Fruit fly (Drosophila melanogaster) whole organism, embryonic: ENCODE data around the gene Pif1B.

ENCODE experiments used
- Blimp-1 ChIP-seq: fragments of 200-800 bp; sonication (Bioruptor generic); optimal IDR thresholded peaks from 3 replicates; lab custom pipeline; 2018; ENCODE audit warnings: missing biosample characterization, missing genetic modification characterization, mild to moderate bottlenecking, moderate library complexity, missing genetic modification reagents
- CG10267 ChIP-seq: fragments of 200-800 bp; sonication (Bioruptor generic); optimal IDR thresholded peaks from 2 replicates; lab custom pipeline; 2018; ENCODE audit warnings: missing biosample characterization, mild to moderate bottlenecking, missing genetic modification characterization, moderate library complexity
- CG10366 ChIP-seq: fragments of 200-800 bp; sonication (Bioruptor generic); IDR thresholded peaks from 2 replicates; pipeline ENCODE4 v1.3.6; 2022; ENCODE audit warnings: missing biosample characterization, missing genetic modification characterization
- CG10565 ChIP-seq: fragments of 200-800 bp; sonication (Bioruptor generic); optimal IDR thresholded peaks from 3 replicates; lab custom pipeline; 2016; ENCODE audit warnings: missing biosample characterization, mild to moderate bottlenecking, missing genetic modification characterization
- CG11398 ChIP-seq: fragments of 200-800 bp; sonication (Bioruptor generic); optimal IDR thresholded peaks from 2 replicates; lab custom pipeline; 2016; ENCODE audit warnings: missing biosample characterization, missing genetic modification characterization
- CG15479 ChIP-seq: fragments of 200-800 bp; sonication (Bioruptor generic); optimal IDR thresholded peaks from 3 replicates; lab custom pipeline; 2019; ENCODE audit warnings: missing biosample characterization, mild to moderate bottlenecking, missing genetic modification characterization, moderate library complexity
- CG16863 ChIP-seq: fragments of 200-800 bp; sonication (Bioruptor generic); optimal IDR thresholded peaks from 3 replicates; lab custom pipeline; 2016; ENCODE audit warnings: missing biosample characterization, missing genetic modification characterization
- CG17359 ChIP-seq: fragments of 200-800 bp; sonication (Bioruptor generic); optimal IDR thresholded peaks from 3 replicates; lab custom pipeline; 2018; ENCODE audit warnings: missing biosample characterization, mild to moderate bottlenecking, missing genetic modification characterization, moderate library complexity
- CG31224 ChIP-seq: fragments of 200-800 bp; sonication (Bioruptor generic); IDR thresholded peaks from 2 replicates; pipeline ENCODE4 v1.3.6; 2022; ENCODE audit warnings: missing biosample characterization, missing genetic modification characterization
- CG3726 ChIP-seq: fragments of 200-800 bp; sonication (Bioruptor generic); IDR thresholded peaks from 3 replicates; pipeline ENCODE4, ENCODE4 v1.3.6; 2022; ENCODE audit warnings: missing biosample characterization, missing genetic modification characterization
- CG4424 ChIP-seq: fragments of 200-800 bp; sonication (Bioruptor generic); optimal IDR thresholded peaks from 3 replicates; lab custom pipeline; 2016; ENCODE audit warnings: missing biosample characterization, missing genetic modification characterization
- CG4730 ChIP-seq: fragments of 200-800 bp; sonication (Bioruptor generic); IDR thresholded peaks from 2 replicates; pipeline ENCODE4 v1.3.6; 2022; ENCODE audit warnings: missing biosample characterization, missing genetic modification characterization
- CG5245 ChIP-seq: fragments of 200-800 bp; sonication (Bioruptor generic); optimal IDR thresholded peaks from 3 replicates; lab custom pipeline; 2016; ENCODE audit warnings: missing biosample characterization, missing genetic modification characterization
- CG6689 ChIP-seq: fragments of 200-800 bp; sonication (Bioruptor generic); IDR thresholded peaks from 2 replicates; pipeline ENCODE4 v1.3.6; 2022; ENCODE audit warnings: missing biosample characterization, missing genetic modification characterization
- CG8281 ChIP-seq: fragments of 200-800 bp; sonication (Bioruptor generic); optimal IDR thresholded peaks from 2 replicates; lab custom pipeline; 2018; ENCODE audit warnings: missing biosample characterization, mild to moderate bottlenecking, missing genetic modification characterization, moderate library complexity
- CG9437 ChIP-seq: fragments of 200-800 bp; sonication (Bioruptor generic); optimal IDR thresholded peaks from 2 replicates; lab custom pipeline; 2018; ENCODE audit warnings: missing biosample characterization, mild to moderate bottlenecking, missing genetic modification characterization
- CrebB ChIP-seq: fragments of 200-800 bp; sonication (Bioruptor generic); optimal IDR thresholded peaks from 3 replicates; lab custom pipeline; 2018; ENCODE audit warnings: missing biosample characterization, mild to moderate bottlenecking, missing genetic modification characterization
- Doc2 ChIP-seq: fragments of 200-800 bp; sonication (Bioruptor generic); IDR thresholded peaks from 2 replicates; pipeline ENCODE4 v1.3.6; 2022; ENCODE audit warnings: missing biosample characterization, missing genetic modification characterization
- Dp ChIP-seq: fragments of 200-800 bp; sonication (Bioruptor generic); optimal IDR thresholded peaks from 2 replicates; lab custom pipeline; 2018; ENCODE audit warnings: missing biosample characterization, mild to moderate bottlenecking, missing genetic modification characterization, moderate library complexity
- Drgx ChIP-seq: fragments of 200-800 bp; sonication (Bioruptor generic); IDR thresholded peaks from 2 replicates; pipeline ENCODE4 v1.3.6; 2022; ENCODE audit warnings: missing biosample characterization, missing genetic modification characterization
- ERR ChIP-seq: fragments of 200-800 bp; sonication (Bioruptor generic); optimal IDR thresholded peaks from 2 replicates; lab custom pipeline; 2016; ENCODE audit warnings: missing biosample characterization, missing genetic modification characterization
- Hand ChIP-seq: fragments of 200-800 bp; sonication (Bioruptor generic); optimal IDR thresholded peaks from 2 replicates; lab custom pipeline; 2017; ENCODE audit warnings: mild to moderate bottlenecking, missing biosample characterization, missing genetic modification reagents, missing genetic modification characterization
- Hey ChIP-seq: fragments of 200-800 bp; sonication (Bioruptor generic); optimal IDR thresholded peaks from 3 replicates; lab custom pipeline; 2018; ENCODE audit warnings: missing biosample characterization, mild to moderate bottlenecking, missing genetic modification characterization
- HmgD ChIP-seq: fragments of 200-800 bp; sonication (Bioruptor generic); optimal IDR thresholded peaks from 3 replicates; lab custom pipeline; 2016; ENCODE audit warnings: missing biosample characterization, missing genetic modification characterization
- Hmx ChIP-seq: fragments of 200-800 bp; sonication (Bioruptor generic); optimal IDR thresholded peaks from 2 replicates; lab custom pipeline; 2016; ENCODE audit warnings: missing biosample characterization, missing genetic modification characterization
- Hr39 ChIP-seq: fragments of >200 bp; optimal IDR thresholded peaks from 2 replicates; lab custom pipeline; 2017
- Hsf ChIP-seq: fragments of 200-800 bp; sonication (Bioruptor generic); optimal IDR thresholded peaks from 3 replicates; lab custom pipeline; 2016; ENCODE audit warnings: missing biosample characterization, missing genetic modification characterization
- Jarid2 ChIP-seq: fragments of 200-800 bp; sonication (Bioruptor generic); optimal IDR thresholded peaks from 3 replicates; lab custom pipeline; 2017; ENCODE audit warnings: mild to moderate bottlenecking, missing biosample characterization, missing genetic modification reagents, missing genetic modification characterization
- Mrtf ChIP-seq: fragments of 200-800 bp; sonication (Bioruptor generic); IDR thresholded peaks from 3 replicates; pipeline ENCODE4 v1.3.6; 2022; ENCODE audit warnings: missing biosample characterization, missing genetic modification characterization
- PHDP ChIP-seq: fragments of 200-800 bp; sonication (Bioruptor generic); optimal IDR thresholded peaks from 3 replicates; lab custom pipeline; 2018; ENCODE audit warnings: missing biosample characterization, mild to moderate bottlenecking, missing genetic modification characterization, moderate library complexity
- Rfx ChIP-seq: fragments of 200-800 bp; sonication (Bioruptor generic); IDR thresholded peaks from 2 replicates; pipeline ENCODE4 v1.3.6; 2022; ENCODE audit warnings: missing biosample characterization, missing genetic modification characterization
- ato ChIP-seq: fragments of 200-800 bp; sonication (Bioruptor generic); IDR thresholded peaks from 2 replicates; pipeline ENCODE4 v1.3.6; 2022; ENCODE audit warnings: missing biosample characterization, missing genetic modification characterization; ENCODE audit not compliant: partially characterized antibody
- bbx ChIP-seq: fragments of 200-800 bp; sonication (Bioruptor generic); IDR thresholded peaks from 2 replicates; pipeline ENCODE4 v1.3.6; 2022; ENCODE audit warnings: missing biosample characterization, missing genetic modification characterization; ENCODE audit not compliant: partially characterized antibody
- corto ChIP-seq: fragments of 200-800 bp; sonication (Bioruptor generic); optimal IDR thresholded peaks from 2 replicates; lab custom pipeline; 2016; ENCODE audit warnings: missing biosample characterization, mild to moderate bottlenecking, missing genetic modification characterization, moderate library complexity
- crp ChIP-seq, 2 experiments: fragments of 200-800 bp; sonication (Bioruptor generic); optimal IDR thresholded peaks; 2 replicates in 1 of 2; 3 replicates in 1 of 2; lab custom pipeline; 2017; ENCODE audit warnings: missing biosample characterization in 2 of 2, missing genetic modification characterization in 2 of 2, mild to moderate bottlenecking in 1 of 2, moderate library complexity in 1 of 2
- da ChIP-seq: fragments of 200-800 bp; sonication (Bioruptor generic); optimal IDR thresholded peaks from 2 replicates; lab custom pipeline; 2016; ENCODE audit warnings: missing biosample characterization, missing genetic modification characterization
- eve ChIP-seq, 2 experiments: fragments of >200 bp; optimal IDR thresholded peaks; 2 replicates each; lab custom pipeline; 2017; ENCODE audit warnings: missing biosample characterization in 2 of 2, missing genetic modification characterization in 2 of 2
- fd102C ChIP-seq: fragments of 200-800 bp; sonication (Bioruptor generic); optimal IDR thresholded peaks from 2 replicates; lab custom pipeline; 2018; ENCODE audit warnings: missing biosample characterization, mild to moderate bottlenecking, missing genetic modification characterization, moderate library complexity
- gcm2 ChIP-seq: fragments of 200-800 bp; sonication (Bioruptor generic); optimal IDR thresholded peaks from 2 replicates; lab custom pipeline; 2016; ENCODE audit warnings: missing biosample characterization, missing genetic modification characterization
- gsb-n ChIP-seq: fragments of 200-800 bp; sonication (Bioruptor generic); optimal IDR thresholded peaks from 3 replicates; lab custom pipeline; 2018; ENCODE audit warnings: missing biosample characterization, mild to moderate bottlenecking, missing genetic modification characterization
- gt ChIP-seq: fragments of 200-800 bp; sonication (Bioruptor generic); IDR thresholded peaks from 2 replicates; pipeline ENCODE4 v1.3.6; 2022; ENCODE audit warnings: missing biosample characterization, missing genetic modification characterization
- hth ChIP-seq: fragments of >200 bp; optimal IDR thresholded peaks from 2 replicates; lab custom pipeline; 2017; ENCODE audit warnings: inconsistent platforms
- kah ChIP-seq: fragments of 200-800 bp; sonication (Bioruptor generic); optimal IDR thresholded peaks from 2 replicates; lab custom pipeline; 2018; ENCODE audit warnings: missing biosample characterization, mild to moderate bottlenecking, missing genetic modification characterization
- kay ChIP-seq: fragments of 200-800 bp; sonication (Bioruptor generic); optimal IDR thresholded peaks from 2 replicates; lab custom pipeline; 2016; ENCODE audit warnings: missing biosample characterization, missing genetic modification characterization
- lbe ChIP-seq: fragments of 200-800 bp; sonication (Bioruptor generic); optimal IDR thresholded peaks from 2 replicates; lab custom pipeline; 2016; ENCODE audit warnings: missing biosample characterization, mild to moderate bottlenecking, missing genetic modification characterization
- p53 ChIP-seq: fragments of 200-800 bp; sonication (Bioruptor generic); optimal IDR thresholded peaks from 2 replicates; lab custom pipeline; 2016; ENCODE audit warnings: missing biosample characterization, missing genetic modification characterization
- rib ChIP-seq: fragments of 200-800 bp; sonication (Bioruptor generic); IDR thresholded peaks from 2 replicates; pipeline ENCODE4 v1.3.6; 2022; ENCODE audit warnings: missing biosample characterization, missing genetic modification characterization
- sens-2 ChIP-seq: fragments of 200-800 bp; sonication (Bioruptor generic); IDR thresholded peaks from 2 replicates; pipeline ENCODE4 v1.3.6; 2022; ENCODE audit warnings: missing biosample characterization, missing genetic modification characterization
- tgo ChIP-seq: fragments of 200-800 bp; sonication (Bioruptor generic); IDR thresholded peaks from 3 replicates; pipeline ENCODE4 v1.3.6; 2022; ENCODE audit warnings: missing biosample characterization, missing genetic modification characterization
- twi ChIP-seq: fragments of 200-800 bp; optimal IDR thresholded peaks from 2 replicates; lab custom pipeline; 2019; ENCODE audit warnings: missing biosample characterization, mild to moderate bottlenecking, missing genetic modification characterization, moderate library complexity
- vfl ChIP-seq: fragments of 200-800 bp; sonication (Bioruptor generic); optimal IDR thresholded peaks from 2 replicates; lab custom pipeline; 2016; ENCODE audit warnings: missing biosample characterization, missing genetic modification characterization

The Pif1B gene

DNA sequence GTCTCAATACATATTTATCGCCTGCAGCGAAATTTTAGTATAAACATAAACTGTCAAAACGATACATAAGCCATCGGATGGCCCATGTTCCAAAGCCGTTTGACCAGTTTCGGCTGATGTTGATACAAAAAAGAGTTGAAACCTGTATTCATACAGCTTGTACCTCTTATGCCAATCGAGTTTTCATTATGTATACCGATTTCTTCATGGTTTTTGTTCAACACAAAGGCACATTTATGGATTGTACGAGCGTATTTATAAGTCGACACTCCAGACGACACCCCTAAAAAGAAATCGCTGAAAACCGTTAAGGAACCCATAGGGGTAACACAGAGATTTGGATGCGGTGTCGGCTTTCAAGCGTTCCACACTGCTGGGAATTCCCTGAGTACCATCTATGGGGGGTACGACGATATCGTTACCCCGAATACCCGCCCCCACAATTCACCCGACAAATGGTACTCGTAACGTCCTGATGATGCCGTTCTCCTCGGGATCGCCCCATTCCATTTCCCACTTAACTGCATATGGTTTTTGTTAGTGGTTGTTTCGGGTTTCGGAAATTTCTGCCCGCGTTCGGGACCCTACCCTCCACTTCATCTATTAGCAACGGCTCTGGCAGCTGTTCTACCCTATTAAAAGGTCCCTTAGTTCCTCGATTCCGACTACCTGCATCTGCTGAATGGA lies 7.0 kb upstream of the Pif1B start (continued):
- TF ChIP-seq CG9437 (GFP tag; lab: Kevin White, UChicago): no peak
- TF ChIP-seq CG11398: no peak
- TF ChIP-seq hth: no peak
- peak; percentile 16 for TF ChIP-seq corto (GFP tag; lab: Kevin White, UChicago)
- TF ChIP-seq CG5245 (GFP tag; lab: Kevin White, UChicago): no peak
- no peak for TF ChIP-seq p53 (GFP tag; lab: Kevin White, UChicago)
- no peak for TF ChIP-seq eve (GFP tag; optimal IDR thresholded peaks at IDR 0.05; lab: Kevin White, UChicago)
- no peak for TF ChIP-seq crp (GFP tag; optimal IDR thresholded peaks at IDR 0.05; lab: Kevin White, UChicago)
- no peak for TF ChIP-seq Hsf (GFP tag; lab: Kevin White, UChicago)
- TF ChIP-seq ato (GFP tag; lab: Robert Waterston, UW): no peak
- TF ChIP-seq rib (GFP tag; lab: Robert Waterston, UW): peak; percentile 10; the same call in 1 of the 2 replicates
- no peak for TF ChIP-seq gcm2
- no peak for TF ChIP-seq tgo (GFP tag; lab: Robert Waterston, UW)
- TF ChIP-seq Drgx: no peak; the same call in 1 of the 2 replicates
- TF ChIP-seq CG4730: no peak
- TF ChIP-seq Hand: no peak
- no peak for TF ChIP-seq CG15479
- no peak for TF ChIP-seq CG10366 (GFP tag; lab: Robert Waterston, UW)
- TF ChIP-seq vfl (GFP tag; lab: Kevin White, UChicago): no peak
- TF ChIP-seq Rfx (GFP tag; lab: Robert Waterston, UW): 0 out of 2 replicates have a peak, but pooled peaks have one; percentile 17
- no peak for TF ChIP-seq PHDP (tag; lab: Kevin White, UChicago)
- no peak for TF ChIP-seq CG6689 (GFP tag; lab: Robert Waterston, UW)
- no peak for TF ChIP-seq CG8281 (tag; lab: Kevin White, UChicago)
- no peak for TF ChIP-seq Blimp-1 (GFP tag; lab: Kevin White, UChicago)
- TF ChIP-seq kah: no peak
- no peak for TF ChIP-seq CG3726 (GFP tag; lab: Robert Waterston, UW)
- no peak for TF ChIP-seq Jarid2 (GFP tag; lab: Kevin White, UChicago)
- TF ChIP-seq gt (GFP tag; lab: Robert Waterston, UW): no peak
- no peak for TF ChIP-seq gsb-n (tag; lab: Kevin White, UChicago)
- no peak for TF ChIP-seq CrebB (tag; lab: Kevin White, UChicago)
- no peak for TF ChIP-seq CG10565 (GFP tag; lab: Kevin White, UChicago)
- no peak for TF ChIP-seq Mrtf (GFP tag; lab: Robert Waterston, UW)
- TF ChIP-seq sens-2 (GFP tag; lab: Robert Waterston, UW): no peak
- no peak for TF ChIP-seq CG17359
- TF ChIP-seq CG10267 (tag; lab: Kevin White, UChicago): no peak
- TF ChIP-seq twi (tag; lab: Kevin White, UChicago): peak; percentile 91
- no peak for TF ChIP-seq fd102C (GFP tag; lab: Kevin White, UChicago)
- no peak for TF ChIP-seq Dp (GFP tag; lab: Kevin White, UChicago)
- TF ChIP-seq bbx (GFP tag; lab: Robert Waterston, UW): peak; percentile 47
- no peak for TF ChIP-seq CG31224
- no peak for TF ChIP-seq HmgD (GFP tag; lab: Kevin White, UChicago)
- TF ChIP-seq Doc2: no peak
- TF ChIP-seq Hmx (GFP tag; lab: Kevin White, UChicago): no peak
- no peak for TF ChIP-seq da (GFP tag; lab: Kevin White, UChicago)
- no peak for TF ChIP-seq CG4424
- TF ChIP-seq Hr39 (lab: Kevin White, UChicago): no peak
- TF ChIP-seq Hey: no peak
- TF ChIP-seq CG16863 (GFP tag; lab: Kevin White, UChicago): no peak
- TF ChIP-seq kay: no peak
- no peak for TF ChIP-seq lbe (GFP tag; lab: Kevin White, UChicago)
- no peak for TF ChIP-seq ERR (GFP tag; lab: Kevin White, UChicago)
